Fruit fly (Drosophila melanogaster) whole organism, embryonic: Measurements from ENCODE around the gene Glos.

Experiments
- BEAF-32 ChIP-seq: fragments of 200-800 bp; sonication (Bioruptor generic); optimal IDR thresholded peaks from 3 replicates; lab custom pipeline; 2017; ENCODE audit warnings: missing biosample characterization, missing genetic modification characterization, mild to moderate bottlenecking, moderate library complexity, missing genetic modification reagents
- CG10267 ChIP-seq: fragments of 200-800 bp; sonication (Bioruptor generic); optimal IDR thresholded peaks from 2 replicates; lab custom pipeline; 2018; ENCODE audit warnings: missing biosample characterization, mild to moderate bottlenecking, missing genetic modification characterization, moderate library complexity
- CG11560 ChIP-seq: fragments of 200-800 bp; sonication (Bioruptor generic); IDR thresholded peaks from 3 replicates; pipeline ENCODE4 v1.3.6; 2022; ENCODE audit warnings: missing biosample characterization, missing genetic modification characterization
- CG12299 ChIP-seq: fragments of 200-800 bp; sonication (Bioruptor generic); optimal IDR thresholded peaks from 2 replicates; lab custom pipeline; 2018; ENCODE audit warnings: missing biosample characterization, mild to moderate bottlenecking, missing genetic modification characterization
- CG12744 ChIP-seq: fragments of 200-800 bp; sonication (Bioruptor generic); optimal IDR thresholded peaks from 2 replicates; lab custom pipeline; 2016; ENCODE audit warnings: missing biosample characterization, missing genetic modification characterization
- CG12769 ChIP-seq: fragments of 200-800 bp; sonication (Bioruptor generic); optimal IDR thresholded peaks from 2 replicates; lab custom pipeline; 2019; ENCODE audit warnings: missing biosample characterization, mild to moderate bottlenecking, missing genetic modification characterization, moderate library complexity
- CG13287 ChIP-seq: fragments of 200-800 bp; sonication (Bioruptor generic); IDR thresholded peaks from 2 replicates; pipeline ENCODE4 v1.3.6; 2022; ENCODE audit warnings: missing biosample characterization, missing genetic modification characterization; ENCODE audit not compliant: partially characterized antibody
- CG14710 ChIP-seq: fragments of 200-800 bp; sonication (Bioruptor generic); optimal IDR thresholded peaks from 3 replicates; lab custom pipeline; 2019; ENCODE audit warnings: missing biosample characterization, mild to moderate bottlenecking, missing genetic modification characterization, moderate library complexity
- CG14860 ChIP-seq: fragments of 200-800 bp; sonication (Bioruptor generic); IDR thresholded peaks from 3 replicates; pipeline ENCODE4 v1.3.6; 2022; ENCODE audit warnings: missing biosample characterization, missing genetic modification characterization; ENCODE audit not compliant: partially characterized antibody
- CG15011 ChIP-seq: fragments of 200-800 bp; sonication (Bioruptor generic); optimal IDR thresholded peaks from 3 replicates; lab custom pipeline; 2018; ENCODE audit warnings: missing biosample characterization, mild to moderate bottlenecking, missing genetic modification characterization
- CG16779 ChIP-seq: fragments of 200-800 bp; sonication (Bioruptor generic); IDR thresholded peaks from 2 replicates; pipeline ENCODE4 v1.3.6; 2022; ENCODE audit warnings: missing biosample characterization, missing genetic modification characterization
- CG17186 ChIP-seq: fragments of 200-800 bp; sonication (Bioruptor generic); optimal IDR thresholded peaks from 3 replicates; lab custom pipeline; 2017; ENCODE audit warnings: missing biosample characterization, missing genetic modification reagents, missing genetic modification characterization
- CG18599 ChIP-seq: fragments of 200-800 bp; sonication (Bioruptor generic); optimal IDR thresholded peaks from 3 replicates; lab custom pipeline; 2017; ENCODE audit warnings: missing biosample characterization, missing genetic modification characterization, mild to moderate bottlenecking, moderate library complexity, missing genetic modification reagents
- CG2116 ChIP-seq: fragments of 200-800 bp; sonication (Bioruptor generic); optimal IDR thresholded peaks from 3 replicates; lab custom pipeline; 2018; ENCODE audit warnings: missing biosample characterization, mild to moderate bottlenecking, missing genetic modification characterization
- CG2129 ChIP-seq: fragments of 200-800 bp; sonication (Bioruptor generic); IDR thresholded peaks from 2 replicates; pipeline ENCODE4 v1.3.6; 2022; ENCODE audit warnings: missing biosample characterization, missing genetic modification characterization; ENCODE audit not compliant: partially characterized antibody
- CG34224 ChIP-seq: fragments of 200-800 bp; sonication (Bioruptor generic); IDR thresholded peaks from 3 replicates; pipeline ENCODE4 v1.3.6; 2022; ENCODE audit warnings: missing biosample characterization, missing genetic modification characterization; ENCODE audit not compliant: partially characterized antibody
- CG3995 ChIP-seq: fragments of 200-800 bp; sonication (Bioruptor generic); optimal IDR thresholded peaks from 3 replicates; lab custom pipeline; 2016; ENCODE audit warnings: missing biosample characterization, missing genetic modification characterization
- CG6654 ChIP-seq: fragments of 200-800 bp; sonication (Bioruptor generic); optimal IDR thresholded peaks from 2 replicates; lab custom pipeline; 2017; ENCODE audit warnings: missing biosample characterization, mild to moderate bottlenecking, missing genetic modification characterization
- CG8290 ChIP-seq, 3 experiments: fragments of 200-800 bp; sonication (Bioruptor generic); optimal IDR thresholded peaks; 2 replicates each; lab custom pipeline; 2016 to 2019; ENCODE audit warnings: missing biosample characterization in 3 of 3, missing genetic modification characterization in 3 of 3, mild to moderate bottlenecking in 2 of 3, moderate library complexity in 1 of 3
- CoRest ChIP-seq: fragments of 200-800 bp; sonication (Bioruptor generic); optimal IDR thresholded peaks from 3 replicates; lab custom pipeline; 2018; ENCODE audit warnings: missing biosample characterization, mild to moderate bottlenecking, missing genetic modification characterization, moderate library complexity
- Dbx ChIP-seq: fragments of 200-800 bp; sonication (Bioruptor generic); IDR thresholded peaks from 3 replicates; pipeline ENCODE4 v1.3.6; 2022; ENCODE audit warnings: missing biosample characterization, missing genetic modification characterization
- Dip2 ChIP-seq: fragments of 200-800 bp; sonication (Bioruptor generic); IDR thresholded peaks from 2 replicates; pipeline ENCODE4 v1.3.6; 2022; ENCODE audit warnings: missing biosample characterization, missing genetic modification characterization
- Doc3 ChIP-seq: fragments of 200-800 bp; sonication (Bioruptor generic); IDR thresholded peaks from 3 replicates; pipeline ENCODE4 v1.3.6; 2022; ENCODE audit warnings: missing biosample characterization, missing genetic modification characterization; ENCODE audit not compliant: partially characterized antibody
- Dref ChIP-seq: fragments of 200-800 bp; sonication (Bioruptor generic); IDR thresholded peaks from 2 replicates; pipeline ENCODE4 v1.3.6; 2022; ENCODE audit warnings: missing biosample characterization, missing genetic modification characterization
- Eip74EF ChIP-seq, 2 experiments: fragments of 200-800 bp in 1 of 2; fragments of >200 bp in 1 of 2; sonication (Bioruptor generic) in 1 of 2; optimal IDR thresholded peaks; 2 replicates each; lab custom pipeline; 2017 to 2019; ENCODE audit warnings: missing biosample characterization in 2 of 2, missing genetic modification characterization in 2 of 2, mild to moderate bottlenecking in 1 of 2, moderate library complexity in 1 of 2
- Ets65A ChIP-seq: fragments of 200-800 bp; sonication (Bioruptor generic); peaks from one replicate; lab custom pipeline; 2016; ENCODE audit warnings: missing biosample characterization, missing genetic modification characterization
- Hr51 ChIP-seq, 2 experiments: fragments of 200-800 bp; sonication (Bioruptor generic); optimal IDR thresholded peaks; 2 replicates in 1 of 2; 3 replicates in 1 of 2; lab custom pipeline; 2016 to 2018; ENCODE audit warnings: missing biosample characterization in 2 of 2, missing genetic modification characterization in 2 of 2, mild to moderate bottlenecking in 1 of 2, moderate library complexity in 1 of 2
- MBD-R2 ChIP-seq: fragments of 200-800 bp; sonication (Bioruptor generic); IDR thresholded peaks from 2 replicates; pipeline ENCODE4 v1.3.6; 2022; ENCODE audit warnings: missing biosample characterization, missing genetic modification characterization
- Mad ChIP-seq: fragments of 200-800 bp; sonication (Bioruptor generic); optimal IDR thresholded peaks from 2 replicates; lab custom pipeline; 2016; ENCODE audit warnings: missing biosample characterization, missing genetic modification characterization
- NC2α ChIP-seq: fragments of 200-800 bp; sonication (Bioruptor generic); optimal IDR thresholded peaks from 2 replicates; lab custom pipeline; 2016; ENCODE audit warnings: missing biosample characterization, missing genetic modification characterization
- Poxn ChIP-seq: fragments of 200-800 bp; sonication (Bioruptor generic); IDR thresholded peaks from 2 replicates; pipeline ENCODE4 v1.3.6; 2022; ENCODE audit warnings: missing biosample characterization, missing genetic modification characterization
- Rx ChIP-seq: fragments of 200-800 bp; sonication (Bioruptor generic); IDR thresholded peaks from 2 replicates; pipeline ENCODE4 v1.3.6; 2022; ENCODE audit warnings: missing biosample characterization, missing genetic modification characterization
- Scr ChIP-seq: fragments of 200-800 bp; sonication (Bioruptor generic); IDR thresholded peaks from 2 replicates; pipeline ENCODE4 v1.3.6; 2022; ENCODE audit warnings: missing biosample characterization, missing genetic modification characterization; ENCODE audit not compliant: partially characterized antibody
- Sry-δ ChIP-seq: fragments of 200-800 bp; sonication (Bioruptor generic); optimal IDR thresholded peaks from 2 replicates; lab custom pipeline; 2016; ENCODE audit warnings: missing biosample characterization, missing genetic modification characterization
- amos ChIP-seq: fragments of 200-800 bp; sonication (Bioruptor generic); IDR thresholded peaks from 2 replicates; pipeline ENCODE4 v1.3.6; 2022; ENCODE audit warnings: missing biosample characterization, missing genetic modification characterization; ENCODE audit not compliant: partially characterized antibody
- ase ChIP-seq: fragments of 200-800 bp; sonication (Bioruptor generic); IDR thresholded peaks from 3 replicates; pipeline ENCODE4 v1.3.6; 2022; ENCODE audit warnings: missing biosample characterization, missing genetic modification characterization
- bcd ChIP-seq: fragments of 200-800 bp; sonication (Bioruptor generic); optimal IDR thresholded peaks from 2 replicates; lab custom pipeline; 2017; ENCODE audit warnings: missing biosample characterization, mild to moderate bottlenecking, missing genetic modification characterization
- chinmo ChIP-seq: fragments of 200-800 bp; sonication (Bioruptor generic); IDR thresholded peaks from 4 replicates; pipeline ENCODE4 v1.3.6; 2022; ENCODE audit warnings: missing biosample characterization, missing genetic modification characterization; ENCODE audit not compliant: partially characterized antibody
- crp ChIP-seq, 2 experiments: fragments of 200-800 bp; sonication (Bioruptor generic); optimal IDR thresholded peaks; 2 replicates in 1 of 2; 3 replicates in 1 of 2; lab custom pipeline; 2017; ENCODE audit warnings: missing biosample characterization in 2 of 2, missing genetic modification characterization in 2 of 2, mild to moderate bottlenecking in 1 of 2, moderate library complexity in 1 of 2
- ftz-f1 ChIP-seq: fragments of 200-800 bp; sonication (Bioruptor generic); optimal IDR thresholded peaks from 2 replicates; lab custom pipeline; 2016; ENCODE audit warnings: missing biosample characterization, missing genetic modification characterization
- hb ChIP-seq: fragments of 200-800 bp; sonication (Bioruptor generic); IDR thresholded peaks from 3 replicates; pipeline ENCODE4 v1.3.6; 2022; ENCODE audit warnings: missing biosample characterization, missing genetic modification characterization; ENCODE audit not compliant: partially characterized antibody
- knrl ChIP-seq: fragments of 200-800 bp; sonication (Bioruptor generic); IDR thresholded peaks from 3 replicates; pipeline ENCODE4 v1.3.6; 2022; ENCODE audit warnings: missing biosample characterization, missing genetic modification characterization; ENCODE audit not compliant: partially characterized antibody
- nmo ChIP-seq: fragments of 200-800 bp; sonication (Bioruptor generic); optimal IDR thresholded peaks from 2 replicates; lab custom pipeline; 2018; ENCODE audit warnings: missing biosample characterization, mild to moderate bottlenecking, missing genetic modification characterization, moderate library complexity
- pzg ChIP-seq: fragments of 200-800 bp; sonication (Bioruptor generic); optimal IDR thresholded peaks from 3 replicates; lab custom pipeline; 2018; ENCODE audit warnings: missing biosample characterization, mild to moderate bottlenecking, missing genetic modification characterization, moderate library complexity
- tna ChIP-seq: fragments of 200-800 bp; sonication (Bioruptor generic); IDR thresholded peaks from 2 replicates; pipeline ENCODE4 v1.3.6; 2022; ENCODE audit warnings: missing biosample characterization, missing genetic modification characterization; ENCODE audit not compliant: partially characterized antibody
- vnd ChIP-seq: fragments of 200-800 bp; sonication (Bioruptor generic); IDR thresholded peaks from 3 replicates; pipeline ENCODE4 v1.3.6; 2022; ENCODE audit warnings: missing biosample characterization, missing genetic modification characterization; ENCODE audit not compliant: partially characterized antibody
- wor ChIP-seq: fragments of 200-800 bp; sonication (Bioruptor generic); IDR thresholded peaks from 2 replicates; pipeline ENCODE4 v1.3.6; 2022; ENCODE audit warnings: missing biosample characterization, missing genetic modification characterization

The Glos gene

DNA sequence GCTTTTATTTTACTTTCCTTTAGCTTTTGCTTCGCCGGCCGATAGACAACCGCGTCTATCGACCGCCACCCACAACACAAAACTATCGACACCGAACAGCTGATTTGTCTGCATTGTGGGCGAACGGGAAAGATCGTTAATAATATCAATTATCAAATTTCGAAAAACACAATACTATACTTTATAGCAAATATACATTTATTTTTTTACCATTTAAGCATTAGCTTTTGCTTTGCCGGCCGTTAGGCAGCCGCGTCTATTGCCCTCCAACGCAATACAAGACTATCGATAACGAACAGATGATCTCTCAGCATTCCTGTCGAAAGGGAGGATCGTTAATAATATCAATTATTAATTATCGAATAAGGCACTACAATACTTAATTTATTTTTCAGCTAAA lies at the start of gene Glos, which contains the start of gene CG2938:
Glos (plus strand) TSS at position 344 of the 400 bp plus-strand sequence.
CG2938 (minus strand) TSS at position 296 of the 400 bp plus-strand sequence.
- TF ChIP-seq CG3995 (GFP tag; lab: Kevin White, UChicago) (peak; percentile 13), Doc3 (peak; percentile 69; the same call in 1 of the 3 replicates), ftz-f1 (GFP tag; lab: Kevin White, UChicago) (no peak), Sry-δ (GFP tag; lab: Kevin White, UChicago) (peak; percentile 50), Dip2 (GFP tag; lab: Robert Waterston, UW) (no peak), CG11560 (peak; percentile 59; the same call in 1 of the 3 replicates), CoRest (peak; percentile 9), CG10267 (tag; lab: Kevin White, UChicago) (peak; percentile 28), vnd (peak; percentile 76), Dbx (GFP tag; lab: Robert Waterston, UW) (no peak), CG13287 (GFP tag; lab: Robert Waterston, UW) (peak; percentile 84), Rx (no peak), CG6654 (GFP tag; lab: Kevin White, UChicago) (no peak), bcd (GFP tag; lab: Kevin White, UChicago) (no peak), wor (GFP tag; lab: Robert Waterston, UW) (no peak), CG14710 (tag; lab: Kevin White, UChicago) (peak; percentile 36), amos (GFP tag; lab: Robert Waterston, UW) (peak; percentile 61; the same call in 1 of the 2 replicates), Poxn (GFP tag; lab: Robert Waterston, UW) (no peak), CG14860 (GFP tag; lab: Robert Waterston, UW) (peak; percentile 68; the same call in 2 of the 3 replicates), CG12299 (no peak), CG15011 (no peak), knrl (GFP tag; lab: Robert Waterston, UW) (peak; percentile 65; the same call in 2 of the 3 replicates), chinmo (GFP tag; lab: Robert Waterston, UW) (0 out of 4 replicates have a peak, but pooled peaks have one; percentile 61), Hr51 (GFP tag; optimal IDR thresholded peaks at IDR 0.05; lab: Kevin White, UChicago) (no peak), nmo (peak; percentile 21), CG34224 (GFP tag; lab: Robert Waterston, UW) (peak; percentile 77), Mad (GFP tag; lab: Kevin White, UChicago) (no peak), CG18599 (no peak), CG8290 (GFP tag; optimal IDR thresholded peaks at IDR 0.05; lab: Kevin White, UChicago) (no peak), CG8290 (tag; optimal IDR thresholded peaks at IDR 0.05; lab: Kevin White, UChicago) (no peak), Eip74EF (GFP tag; optimal IDR thresholded peaks at IDR 0.05; lab: Kevin White, UChicago) (no peak), Ets65A (no peak), Scr (GFP tag; lab: Robert Waterston, UW) (peak; percentile 80), CG12744 (GFP tag; lab: Kevin White, UChicago) (no peak), CG12769 (tag; lab: Kevin White, UChicago) (no peak), pzg (peak; percentile 33), Dref (GFP tag; lab: Robert Waterston, UW) (peak; percentile 64), NC2α (GFP tag; lab: Kevin White, UChicago) (no peak), CG2129 (GFP tag; lab: Robert Waterston, UW) (peak; percentile 73), hb (GFP tag; lab: Robert Waterston, UW) (peak; percentile 67), CG2116 (GFP tag; lab: Kevin White, UChicago) (peak; percentile 84), crp (GFP tag; optimal IDR thresholded peaks at IDR 0.05; lab: Kevin White, UChicago) (peak; percentile 54 to 89), MBD-R2 (GFP tag; lab: Robert Waterston, UW) (peak; percentile 77), ase (no peak), CG17186 (GFP tag; lab: Kevin White, UChicago) (peak; percentile 18), CG16779 (no peak), tna (GFP tag; lab: Robert Waterston, UW) (peak; percentile 57; the same call in 1 of the 2 replicates), BEAF-32 (GFP tag; lab: Kevin White, UChicago) (peak; percentile 76)
